Worm (Caenorhabditis elegans) whole organism, L4 larva: ENCODE measurements around the gene nspe-3.

Experiments
- daf-8 ChIP-seq: fragments of 200-800 bp; sonication (Bioruptor generic); IDR thresholded peaks from 2 replicates; pipeline ENCODE4 v1.3.6; 2022; ENCODE audit warnings: missing genetic modification characterization, missing compliant biosample characterization
- fkh-10 ChIP-seq: fragments of 150-350 bp; optimal IDR thresholded peaks from 2 replicates; lab custom pipeline; 2014; ENCODE audit warnings: missing biosample characterization, missing genetic modification reagents, missing genetic modification characterization
- mdl-1 ChIP-seq, 2 experiments: fragments of 150-350 bp in 1 of 2; sonication (generic microtip) in 1 of 2; optimal IDR thresholded peaks; 2 replicates each; lab custom pipeline; 2014 to 2017; ENCODE audit warnings: missing biosample characterization in 2 of 2, missing genetic modification characterization in 2 of 2
- nhr-76 ChIP-seq: fragments of 150-350 bp; optimal IDR thresholded peaks from 2 replicates; lab custom pipeline; 2014; ENCODE audit warnings: missing biosample characterization, missing genetic modification characterization

- TF ChIP-seq daf-8 (GFP tag; lab: Robert Waterston, UW): no peak
- TF ChIP-seq fkh-10 (GFP tag; lab: Kevin White, UChicago): no peak
- TF ChIP-seq mdl-1 (tag; optimal IDR thresholded peaks at IDR 0.05; lab: Kevin White, UChicago): no peak
- TF ChIP-seq nhr-76: no peak
These were observed 38.1 kb downstream of the nspe-3 start for ce11 chrII:12655816-12656215.
